Worm (Caenorhabditis elegans): ENCODE data around the gene sucl-1.

DNA sequence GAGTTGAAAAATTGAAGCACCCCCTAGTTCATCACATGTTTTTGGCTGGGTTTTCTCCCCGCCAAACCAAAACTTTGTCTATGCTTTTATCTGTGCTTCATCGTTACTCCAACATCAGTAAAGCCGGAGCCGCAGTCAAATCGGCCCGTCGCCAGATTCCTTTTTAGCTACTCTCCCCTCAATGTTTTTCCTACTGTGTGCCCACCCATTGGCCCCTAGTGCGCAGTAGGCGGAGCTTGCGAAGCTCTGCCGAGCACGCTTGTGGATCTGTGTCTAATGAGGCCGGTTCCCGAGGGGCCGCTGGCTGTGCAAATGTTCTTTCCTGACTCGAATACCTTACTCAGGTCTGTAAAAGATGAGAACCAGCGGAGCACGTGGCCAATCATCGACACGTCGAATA lies 22.5 kb downstream of the sucl-1 start:
- TF ChIP-seq pes-1 (GFP tag; IDR thresholded peaks at IDR 0.05) (no peak), scrt-1 (GFP tag; IDR thresholded peaks at IDR 0.05) (no peak)
